Worm (Caenorhabditis elegans) whole organism, L1 larva: Measurements from ENCODE around the gene C49H3.16.

Experiments
- Y116A8C.19 ChIP-seq: sonication (generic microtip); optimal IDR thresholded peaks from 2 replicates; lab custom pipeline; 2016; ENCODE audit warnings: missing compliant biosample characterization, missing genetic modification characterization, borderline replicate concordance
- aha-1 ChIP-seq: fragments of 150-350 bp; optimal IDR thresholded peaks from 2 replicates; lab custom pipeline; 2014; ENCODE audit warnings: missing biosample characterization, missing genetic modification characterization
- ama-1 ChIP-seq: fragments of 150-350 bp; optimal IDR thresholded peaks from 2 replicates; lab custom pipeline; 2014
- blmp-1 ChIP-seq: fragments of 150-350 bp; optimal IDR thresholded peaks from 2 replicates; lab custom pipeline; 2014; ENCODE audit warnings: missing biosample characterization, missing genetic modification characterization
- ceh-88 ChIP-seq: fragments of 200-800 bp; sonication (Bioruptor generic); IDR thresholded peaks from 2 replicates; pipeline ENCODE4 v1.3.6; 2022; ENCODE audit warnings: missing genetic modification characterization, missing compliant biosample characterization
- ces-1 ChIP-seq: fragments of 150-350 bp; optimal IDR thresholded peaks from 2 replicates; lab custom pipeline; 2014; ENCODE audit warnings: missing biosample characterization, missing genetic modification reagents, missing genetic modification characterization
- dpl-1 ChIP-seq, 3 experiments: fragments of 150-350 bp in 2 of 3; sonication (generic microtip) in 1 of 3; optimal IDR thresholded peaks; 2 replicates each; lab custom pipeline; 2014 to 2017; ENCODE audit warnings: missing biosample characterization in 3 of 3, missing genetic modification characterization in 3 of 3, missing genetic modification reagents in 3 of 3
- dsc-1 ChIP-seq: sonication (generic microtip); optimal IDR thresholded peaks from 2 replicates; lab custom pipeline; 2016; ENCODE audit warnings: mild to moderate bottlenecking, missing genetic modification characterization, missing compliant biosample characterization
- efl-1 ChIP-seq, 4 experiments: fragments of 150-350 bp; optimal IDR thresholded peaks in 3 of 4; peaks in 1 of 4; 1 replicate in 1 of 4; 2 replicates in 3 of 4; lab custom pipeline; 2014; ENCODE audit warnings: missing biosample characterization in 2 of 4, missing genetic modification characterization in 2 of 4, missing genetic modification reagents in 2 of 4
- efl-3 ChIP-seq: fragments of 200-800 bp; sonication (Bioruptor generic); optimal IDR thresholded peaks from 2 replicates; lab custom pipeline; 2018; ENCODE audit warnings: mild to moderate bottlenecking, missing genetic modification characterization, missing compliant biosample characterization
- egl-13 ChIP-seq: sonication (generic microtip); optimal IDR thresholded peaks from 2 replicates; lab custom pipeline; 2016; ENCODE audit warnings: missing genotype, missing genetic modification reagents, missing genetic modification characterization, missing compliant biosample characterization
- fkh-4 ChIP-seq: sonication (generic microtip); optimal IDR thresholded peaks from 2 replicates; lab custom pipeline; 2016; ENCODE audit warnings: missing compliant biosample characterization, missing genetic modification characterization, borderline replicate concordance
- grh-1 ChIP-seq: fragments of 200-800 bp; sonication (Bioruptor generic); IDR thresholded peaks from 2 replicates; pipeline ENCODE4 v1.3.6; 2022; ENCODE audit warnings: missing genetic modification reagents, missing genetic modification characterization, missing compliant biosample characterization
- irx-1 ChIP-seq: sonication (generic microtip); optimal IDR thresholded peaks from 2 replicates; lab custom pipeline; 2016; ENCODE audit warnings: missing genetic modification characterization, missing compliant biosample characterization
- lin-13 ChIP-seq: fragments of 150-350 bp; optimal IDR thresholded peaks from 2 replicates; lab custom pipeline; 2014; ENCODE audit warnings: missing biosample characterization, missing genetic modification reagents, missing genetic modification characterization
- lsy-2 ChIP-seq, 2 experiments: fragments of 150-350 bp; optimal IDR thresholded peaks; 2 replicates each; lab custom pipeline; 2014; ENCODE audit warnings: missing biosample characterization in 2 of 2, missing genetic modification characterization in 2 of 2
- mab-9 ChIP-seq: fragments of 200-800 bp; sonication (Bioruptor generic); IDR thresholded peaks from 2 replicates; pipeline ENCODE4 v1.3.6; 2022; ENCODE audit warnings: missing genetic modification reagents, missing genetic modification characterization, missing compliant biosample characterization
- mdl-1 ChIP-seq, 2 experiments: fragments of 150-350 bp; optimal IDR thresholded peaks; 2 replicates each; lab custom pipeline; 2014 to 2017; ENCODE audit warnings: missing biosample characterization in 2 of 2, missing genetic modification characterization in 2 of 2, inconsistent platforms in 1 of 2
- mef-2 ChIP-seq: fragments of 150-350 bp; optimal IDR thresholded peaks from 2 replicates; lab custom pipeline; 2014; ENCODE audit warnings: missing biosample characterization, missing genetic modification characterization
- mep-1 ChIP-seq: fragments of 150-350 bp; optimal IDR thresholded peaks from 2 replicates; lab custom pipeline; 2014; ENCODE audit warnings: missing biosample characterization, missing genetic modification characterization
- nhr-11 ChIP-seq: fragments of 150-350 bp; optimal IDR thresholded peaks from 2 replicates; lab custom pipeline; 2014; ENCODE audit warnings: missing biosample characterization, missing genetic modification characterization
- nhr-76 ChIP-seq: sonication (generic microtip); optimal IDR thresholded peaks from 2 replicates; lab custom pipeline; 2017; ENCODE audit warnings: missing biosample characterization, missing genetic modification characterization
- nhr-85 ChIP-seq: sonication (generic microtip); peaks from one replicate; lab custom pipeline; 2016; ENCODE audit warnings: missing genetic modification characterization, inconsistent platforms, missing compliant biosample characterization
- nhr-90 ChIP-seq: sonication (generic microtip); optimal IDR thresholded peaks from 2 replicates; lab custom pipeline; 2016; ENCODE audit warnings: mild to moderate bottlenecking, missing genetic modification characterization, missing compliant biosample characterization; ENCODE audit not compliant: poor library complexity
- rnt-1 ChIP-seq: sonication (generic microtip); optimal IDR thresholded peaks from 2 replicates; lab custom pipeline; 2016; ENCODE audit warnings: mild to moderate bottlenecking, missing genetic modification characterization, moderate library complexity, missing compliant biosample characterization
- sox-4 ChIP-seq: sonication (generic microtip); optimal IDR thresholded peaks from 2 replicates; lab custom pipeline; 2016; ENCODE audit warnings: missing genetic modification characterization, missing compliant biosample characterization
- tbx-2 ChIP-seq: sonication (generic microtip); optimal IDR thresholded peaks from 2 replicates; lab custom pipeline; 2016; ENCODE audit warnings: missing genetic modification characterization, missing compliant biosample characterization
- unc-30 ChIP-seq: sonication (generic microtip); optimal IDR thresholded peaks from 2 replicates; lab custom pipeline; 2017; ENCODE audit warnings: missing biosample characterization, missing genetic modification characterization
- vab-15 ChIP-seq: sonication (generic microtip); optimal IDR thresholded peaks from 2 replicates; lab custom pipeline; 2017; ENCODE audit warnings: missing genotype, mild to moderate bottlenecking, missing genetic modification characterization, missing compliant biosample characterization
- xbp-1 ChIP-seq: sonication (generic microtip); optimal IDR thresholded peaks from 2 replicates; lab custom pipeline; 2016; ENCODE audit warnings: missing genetic modification characterization, missing compliant biosample characterization
- zag-1 ChIP-seq: fragments of 150-350 bp; optimal IDR thresholded peaks from 2 replicates; lab custom pipeline; 2014; ENCODE audit warnings: missing biosample characterization, missing genetic modification characterization
- zip-4 ChIP-seq: fragments of 200-800 bp; sonication (Bioruptor generic); optimal IDR thresholded peaks from 2 replicates; lab custom pipeline; 2018; ENCODE audit warnings: mild to moderate bottlenecking, missing genetic modification characterization, moderate library complexity, missing compliant biosample characterization

C49H3.16 gene

ce11 chrIV:7957504-7957903, 37.3 kb downstream of the C49H3.16 start, which contains the start of gene frpr-10:
TSS of gene frpr-10 (plus strand) at chrIV:7957804.
- TF ChIP-seq mep-1 (tag; lab: Kevin White, UChicago) (no peak), mdl-1 (tag; optimal IDR thresholded peaks at IDR 0.05; lab: Kevin White, UChicago) (no peak), dpl-1 (GFP tag; optimal IDR thresholded peaks at IDR 0.05; lab: Kevin White, UChicago) (no peak), vab-15 (tag; lab: Kevin White, UChicago) (no peak), lin-13 (no peak), nhr-85 (tag; lab: Kevin White, UChicago) (no peak), mef-2 (tag; lab: Kevin White, UChicago) (no peak), unc-30 (no peak), ceh-88 (GFP tag; lab: Robert Waterston, UW) (no peak), efl-3 (GFP tag; lab: Kevin White, UChicago) (no peak), efl-1 (optimal IDR thresholded peaks at IDR 0.05; lab: Kevin White, UChicago) (no peak), efl-1 (GFP tag; optimal IDR thresholded peaks at IDR 0.05 in 1 of 2; lab: Kevin White, UChicago) (no peak), fkh-4 (tag; lab: Kevin White, UChicago) (no peak), irx-1 (no peak)

- TF ChIP-seq blmp-1 (tag; lab: Kevin White, UChicago), result no peak
Measured at ce11 chrIV:7958092-7958491, 37.9 kb downstream of the C49H3.16 start.

DNA sequence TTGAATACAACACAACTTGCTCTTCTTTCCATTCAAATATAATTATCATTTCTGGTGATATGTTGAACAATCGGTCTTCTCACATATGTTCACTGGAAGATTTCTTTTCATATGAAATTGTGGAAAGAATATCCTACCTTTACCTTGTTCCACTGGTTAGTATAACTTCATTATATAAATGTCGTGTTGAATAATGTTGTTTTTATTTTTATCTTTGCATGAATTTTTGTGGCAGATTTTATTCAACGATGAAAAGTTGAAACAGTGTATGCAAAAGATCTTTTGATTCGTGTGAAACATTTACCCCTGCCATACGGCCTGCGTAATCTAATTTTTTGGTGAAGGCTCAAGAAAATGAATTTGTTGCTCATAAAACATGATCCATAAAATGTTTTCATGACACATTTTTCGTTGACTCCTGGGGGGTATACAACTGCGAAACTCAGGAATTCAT, 41.7 kb downstream of the C49H3.16 start:
- TF ChIP-seq ceh-88 (GFP tag; lab: Robert Waterston, UW) (no peak), grh-1 (GFP tag; lab: Robert Waterston, UW) (no peak), ces-1 (GFP tag; lab: Kevin White, UChicago) (no peak), Y116A8C.19 (tag; lab: Kevin White, UChicago) (no peak), dsc-1 (tag; lab: Kevin White, UChicago) (no peak), rnt-1 (tag; lab: Kevin White, UChicago) (no peak), mab-9 (no peak), zag-1 (tag; lab: Kevin White, UChicago) (no peak)

- TF ChIP-seq xbp-1, result no peak
- TF ChIP-seq grh-1 (GFP tag; lab: Robert Waterston, UW), result no peak
- TF ChIP-seq tbx-2, result no peak
- no peak for TF ChIP-seq aha-1 (tag; lab: Kevin White, UChicago)
- TF ChIP-seq efl-3 (GFP tag; lab: Kevin White, UChicago), result no peak
- TF ChIP-seq sox-4, result no peak
- no peak for TF ChIP-seq vab-15 (tag; lab: Kevin White, UChicago)
- TF ChIP-seq egl-13 (tag; lab: Kevin White, UChicago), result no peak
- no peak for TF ChIP-seq nhr-85 (tag; lab: Kevin White, UChicago)
- no peak for TF ChIP-seq mdl-1 (tag; optimal IDR thresholded peaks at IDR 0.05; lab: Kevin White, UChicago)
- no peak for TF ChIP-seq nhr-11 (tag; lab: Kevin White, UChicago)
- no peak for TF ChIP-seq ama-1 (lab: Kevin White, UChicago)
- TF ChIP-seq mef-2 (tag; lab: Kevin White, UChicago), result no peak
- TF ChIP-seq ces-1 (GFP tag; lab: Kevin White, UChicago), result no peak
- no peak for TF ChIP-seq fkh-4 (tag; lab: Kevin White, UChicago)
- TF ChIP-seq zip-4 (GFP tag; lab: Kevin White, UChicago), result no peak
- no peak for TF ChIP-seq nhr-90
- no peak for TF ChIP-seq lsy-2 (tag; optimal IDR thresholded peaks at IDR 0.05; lab: Kevin White, UChicago)
- TF ChIP-seq nhr-76, result no peak
- TF ChIP-seq, all 84 proteins: peak for 0
Measured at ce11 chrIV:7967006-7967405, 46.8 kb downstream of the C49H3.16 start, which contains the start of gene F57H12.5. TSS of gene F57H12.5 (plus strand) at chrIV:7967306.
